Worm (Caenorhabditis elegans) whole organism, L1 larva: Measurements from ENCODE around the gene fbxa-182.

ENCODE experiments used
- aha-1 ChIP-seq: fragments of 150-350 bp; optimal IDR thresholded peaks from 2 replicates; lab custom pipeline; 2014; ENCODE audit warnings: missing biosample characterization, missing genetic modification characterization
- ama-1 ChIP-seq: fragments of 150-350 bp; optimal IDR thresholded peaks from 2 replicates; lab custom pipeline; 2014
- dpl-1 ChIP-seq, 3 experiments: fragments of 150-350 bp in 2 of 3; sonication (generic microtip) in 1 of 3; optimal IDR thresholded peaks; 2 replicates each; lab custom pipeline; 2014 to 2017; ENCODE audit warnings: missing biosample characterization in 3 of 3, missing genetic modification characterization in 3 of 3, missing genetic modification reagents in 3 of 3
- elt-2 ChIP-seq: sonication (generic microtip); optimal IDR thresholded peaks from 2 replicates; lab custom pipeline; 2016; ENCODE audit warnings: missing genetic modification characterization, mild to moderate bottlenecking, inconsistent platforms, missing compliant biosample characterization, missing genetic modification reagents
- fos-1 ChIP-seq: fragments of 150-350 bp; optimal IDR thresholded peaks from 2 replicates; lab custom pipeline; 2014; ENCODE audit warnings: missing biosample characterization, missing genetic modification characterization
- skn-1 ChIP-seq: fragments of 150-350 bp; optimal IDR thresholded peaks from 2 replicates; lab custom pipeline; 2014; ENCODE audit warnings: missing biosample characterization, missing genetic modification characterization
- snpc-4 ChIP-seq: fragments of 150-350 bp; optimal IDR thresholded peaks from 2 replicates; lab custom pipeline; 2014; ENCODE audit warnings: missing biosample characterization, missing genetic modification characterization
- tbx-2 ChIP-seq: sonication (generic microtip); optimal IDR thresholded peaks from 2 replicates; lab custom pipeline; 2016; ENCODE audit warnings: missing genetic modification characterization, missing compliant biosample characterization

DNA sequence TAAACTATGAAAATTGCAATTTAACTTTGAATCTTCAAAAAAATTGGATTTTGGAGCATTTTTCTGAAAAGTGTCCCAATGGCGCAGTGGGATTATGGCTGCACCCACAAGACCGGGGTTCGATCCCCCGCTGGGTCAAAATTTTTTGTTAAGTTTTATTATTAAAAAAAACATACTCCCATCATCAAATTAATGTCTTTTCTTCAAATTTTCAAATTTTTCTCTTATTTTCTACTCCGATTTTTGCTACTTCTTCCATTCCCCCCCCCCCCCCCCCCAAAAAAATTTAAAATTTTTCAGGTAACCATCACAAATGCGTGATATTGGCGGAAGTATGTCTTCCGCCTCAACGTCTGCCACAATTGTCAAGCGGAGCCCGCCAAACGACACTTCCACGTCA lies 30.4 kb upstream of the fbxa-182 start, which contains the start of gene vab-19:
- TF ChIP-seq tbx-2 (tag; lab: Kevin White, UChicago) (no peak), aha-1 (tag; lab: Kevin White, UChicago) (no peak), snpc-4 (tag; lab: Kevin White, UChicago) (no peak), dpl-1 (GFP tag; optimal IDR thresholded peaks at IDR 0.05; lab: Kevin White, UChicago) (no peak), skn-1 (no peak), elt-2 (tag; lab: Kevin White, UChicago) (no peak), fos-1 (tag; lab: Kevin White, UChicago) (no peak), ama-1 (lab: Kevin White, UChicago) (no peak)
